Worm (Caenorhabditis elegans): Measurements from ENCODE around the gene cisd-3.1.

ce11 chrIII:4520057-4520456 lies 22.6 kb upstream of the cisd-3.1 start, which contains the start of gene cdh-4:
- no peak for TF ChIP-seq ceh-82 (tag; optimal IDR thresholded peaks at IDR 0.05)
- no peak for TF ChIP-seq nhr-77 (tag; optimal IDR thresholded peaks at IDR 0.05)
- TF ChIP-seq nfya-1 (tag; optimal IDR thresholded peaks at IDR 0.05; ENCODE audit: insufficient read depth) = no peak
- TF ChIP-seq mdl-1 (tag; optimal IDR thresholded peaks at IDR 0.05) = no peak

All from whole organism, L3 larva.